Worm (Caenorhabditis elegans) whole organism, L4 larva: ENCODE results near the gene zig-2.

Experiments used
- ceh-62 ChIP-seq: sonication (generic microtip); optimal IDR thresholded peaks from 2 replicates; lab custom pipeline; 2017; ENCODE audit warnings: missing biosample characterization, missing genetic modification characterization
- lin-1 ChIP-seq: fragments of 200-800 bp; sonication (Bioruptor generic); IDR thresholded peaks from 2 replicates; pipeline ENCODE4 v1.3.6; 2022; ENCODE audit warnings: missing genetic modification reagents, missing genetic modification characterization, missing compliant biosample characterization
- lin-29 ChIP-seq: fragments of 200-800 bp; sonication (Bioruptor generic); IDR thresholded peaks from 2 replicates; pipeline ENCODE4 v1.3.6; 2022; ENCODE audit warnings: missing genetic modification reagents, missing genetic modification characterization, missing compliant biosample characterization
- nhr-237 ChIP-seq: sonication (generic microtip); optimal IDR thresholded peaks from 2 replicates; lab custom pipeline; 2017; ENCODE audit warnings: missing biosample characterization, missing genetic modification characterization
- nhr-28 ChIP-seq: fragments of 150-350 bp; optimal IDR thresholded peaks from 2 replicates; lab custom pipeline; 2014; ENCODE audit warnings: missing biosample characterization, missing genetic modification characterization
- nhr-6 ChIP-seq: fragments of 150-350 bp; optimal IDR thresholded peaks from 2 replicates; lab custom pipeline; 2014; ENCODE audit warnings: missing biosample characterization, missing genetic modification characterization
- nhr-77 ChIP-seq: fragments of 150-350 bp; optimal IDR thresholded peaks from 2 replicates; lab custom pipeline; 2014; ENCODE audit warnings: missing biosample characterization, missing genetic modification characterization
- sdz-12 ChIP-seq: fragments of 200-800 bp; sonication (Bioruptor generic); optimal IDR thresholded peaks from 2 replicates; lab custom pipeline; 2018; ENCODE audit warnings: mild to moderate bottlenecking, missing genetic modification characterization, missing compliant biosample characterization
- unc-39 ChIP-seq: sonication (generic microtip); optimal IDR thresholded peaks from 2 replicates; lab custom pipeline; 2017; ENCODE audit warnings: missing biosample characterization, missing genetic modification characterization
- ztf-7 ChIP-seq: fragments of 150-350 bp; optimal IDR thresholded peaks from 2 replicates; lab custom pipeline; 2014; ENCODE audit warnings: missing biosample characterization, missing genetic modification characterization

DNA sequence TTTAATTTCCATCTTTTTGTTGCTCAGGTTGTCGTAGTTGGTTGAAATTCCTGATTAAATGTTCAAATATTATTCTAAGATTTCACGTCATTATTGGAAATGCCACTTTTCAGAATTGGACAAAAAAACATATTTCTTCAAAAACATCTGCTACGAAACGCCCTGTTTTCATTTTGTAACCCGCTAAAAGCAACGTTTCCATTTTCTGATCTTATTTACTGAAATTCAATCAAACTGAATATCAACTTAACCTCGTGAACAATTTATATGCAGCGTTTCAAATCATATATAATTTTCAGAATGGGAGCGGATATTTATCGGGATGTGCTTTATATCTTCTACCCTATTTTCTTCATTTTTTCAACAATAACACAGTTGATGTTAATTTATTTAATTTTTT, 17.8 kb downstream of the zig-2 start, which contains the start of gene srd-40:
- TF ChIP-seq unc-39 (tag; lab: Kevin White, UChicago), result no peak
- no peak for TF ChIP-seq ceh-62 (tag; lab: Kevin White, UChicago)
- TF ChIP-seq nhr-77 (tag; lab: Kevin White, UChicago), result no peak
- no peak for TF ChIP-seq nhr-6 (tag; lab: Kevin White, UChicago)
- no peak for TF ChIP-seq sdz-12
- no peak for TF ChIP-seq nhr-28 (tag; lab: Kevin White, UChicago)
- no peak for TF ChIP-seq lin-29 (GFP tag; lab: Robert Waterston, UW)
- TF ChIP-seq nhr-237, result no peak
- TF ChIP-seq lin-1 (GFP tag; lab: Robert Waterston, UW), result no peak
- no peak for TF ChIP-seq ztf-7
